Worm (Caenorhabditis elegans) whole organism, mixed stage, embryonic: ENCODE measurements around the gene W03C9.1.

Experiments
- ces-1 ChIP-seq: fragments of 150-350 bp; optimal IDR thresholded peaks from 2 replicates; lab custom pipeline; 2014; ENCODE audit warnings: missing biosample characterization, missing genetic modification reagents, missing genetic modification characterization
- elt-1 ChIP-seq: sonication (generic microtip); optimal IDR thresholded peaks from 2 replicates; lab custom pipeline; 2017; ENCODE audit warnings: missing genetic modification characterization, mild to moderate bottlenecking, missing compliant biosample characterization, antibody characterized with exemption, moderate library complexity, borderline replicate concordance; ENCODE audit not compliant: insufficient read depth
- elt-3 ChIP-seq: fragments of 150-350 bp; optimal IDR thresholded peaks from 2 replicates; lab custom pipeline; 2014; ENCODE audit warnings: missing biosample characterization, missing genetic modification characterization
- nhr-2 ChIP-seq: fragments of 150-350 bp; optimal IDR thresholded peaks from 2 replicates; lab custom pipeline; 2014; ENCODE audit warnings: missing biosample characterization, missing genetic modification characterization
- nhr-28 ChIP-seq: fragments of 150-350 bp; optimal IDR thresholded peaks from 2 replicates; lab custom pipeline; 2014; ENCODE audit warnings: missing biosample characterization, missing genetic modification characterization
- nhr-76 ChIP-seq: sonication (generic microtip); optimal IDR thresholded peaks from 2 replicates; lab custom pipeline; 2017; ENCODE audit warnings: missing biosample characterization, missing genetic modification characterization
- pha-4 ChIP-seq: fragments of 150-350 bp; optimal IDR thresholded peaks from 2 replicates; lab custom pipeline; 2018; ENCODE audit warnings: missing biosample characterization, missing genetic modification reagents, missing genetic modification characterization
- snpc-4 ChIP-seq: fragments of 150-350 bp; optimal IDR thresholded peaks from 2 replicates; lab custom pipeline; 2014; ENCODE audit warnings: missing biosample characterization, missing genetic modification characterization
- sptf-1 ChIP-seq: sonication (generic microtip); optimal IDR thresholded peaks from 2 replicates; lab custom pipeline; 2017; ENCODE audit warnings: mild to moderate bottlenecking, missing genetic modification characterization, moderate library complexity, missing compliant biosample characterization
- ztf-11 ChIP-seq: fragments of 150-350 bp; optimal IDR thresholded peaks from 2 replicates; lab custom pipeline; 2014; ENCODE audit warnings: missing biosample characterization, missing genetic modification characterization

ce11 chrII:11923620-11924298, 38.2 kb downstream of the W03C9.1 start:
- TF ChIP-seq pha-4 = no peak
- no peak for TF ChIP-seq elt-1 (tag; lab: Kevin White, UChicago)
- TF ChIP-seq ztf-11 (tag; lab: Kevin White, UChicago) = no peak
- TF ChIP-seq nhr-28 (tag; lab: Kevin White, UChicago) = no peak
- no peak for TF ChIP-seq nhr-2
- TF ChIP-seq elt-3 (tag; lab: Kevin White, UChicago) = no peak
- TF ChIP-seq ces-1 (GFP tag; lab: Kevin White, UChicago) = no peak
- no peak for TF ChIP-seq snpc-4 (tag; lab: Kevin White, UChicago)
- TF ChIP-seq nhr-76 (tag; lab: Kevin White, UChicago) = no peak
- no peak for TF ChIP-seq sptf-1 (tag; lab: Kevin White, UChicago)
